Worm (Caenorhabditis elegans): ENCODE measurements around the gene C02E7.10.

DNA sequence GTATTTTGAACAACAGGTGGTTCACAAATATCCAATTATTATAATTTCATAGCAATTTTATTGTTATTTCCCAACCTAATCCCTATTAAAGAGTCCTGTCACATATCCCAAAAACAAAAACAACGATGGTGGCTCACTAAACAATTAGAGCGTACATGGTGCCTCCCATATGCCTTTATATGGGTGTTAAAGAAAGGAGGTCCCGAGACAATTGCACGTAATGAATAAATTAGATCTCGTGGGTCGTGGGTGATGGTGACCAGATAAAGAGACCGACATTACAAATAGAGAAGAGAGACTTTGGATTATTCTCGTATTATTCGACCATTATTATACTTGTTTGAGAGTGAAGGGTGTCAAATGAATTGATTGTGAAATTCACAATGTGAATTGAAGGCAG lies 34.4 kb upstream of the C02E7.10 start:
- TF ChIP-seq elt-3 (tag; optimal IDR thresholded peaks at IDR 0.05) (no peak), snpc-4 (tag; optimal IDR thresholded peaks at IDR 0.05) (no peak), bed-3 (GFP tag; optimal IDR thresholded peaks at IDR 0.05) (no peak), nhr-28 (tag; optimal IDR thresholded peaks at IDR 0.05) (no peak), ceh-39 (tag; optimal IDR thresholded peaks at IDR 0.05) (no peak)
